Fruit fly (Drosophila melanogaster) whole organism, prepupa: ENCODE results near the gene CG10154.

Experiments used
- Blimp-1 ChIP-seq: fragments of 200-800 bp; sonication (Bioruptor generic); optimal IDR thresholded peaks from 3 replicates; lab custom pipeline; 2017; ENCODE audit warnings: missing biosample characterization, missing genetic modification characterization, mild to moderate bottlenecking, moderate library complexity, missing genetic modification reagents
- CG10631 ChIP-seq: fragments of 200-800 bp; sonication (Bioruptor generic); optimal IDR thresholded peaks from 2 replicates; lab custom pipeline; 2016; ENCODE audit warnings: missing biosample characterization, missing genetic modification characterization
- CG10669 ChIP-seq: fragments of 200-800 bp; sonication (Bioruptor generic); optimal IDR thresholded peaks from 3 replicates; lab custom pipeline; 2018; ENCODE audit warnings: missing biosample characterization, mild to moderate bottlenecking, missing genetic modification characterization, moderate library complexity
- CG11294 ChIP-seq: fragments of 200-800 bp; sonication (Bioruptor generic); IDR thresholded peaks from 2 replicates; pipeline ENCODE4 v1.3.6; 2022; ENCODE audit warnings: missing biosample characterization, missing genetic modification characterization
- CG11762 ChIP-seq: fragments of 200-800 bp; sonication (Bioruptor generic); optimal IDR thresholded peaks from 3 replicates; lab custom pipeline; 2016; ENCODE audit warnings: missing biosample characterization, missing genetic modification characterization; ENCODE audit not compliant: insufficient read depth
- CG15336 ChIP-seq: fragments of 200-800 bp; sonication (Bioruptor generic); IDR thresholded peaks from 2 replicates; pipeline ENCODE4 v1.3.6; 2022; ENCODE audit warnings: missing biosample characterization, missing genetic modification characterization
- CG1621 ChIP-seq: fragments of 200-800 bp; sonication (Bioruptor generic); optimal IDR thresholded peaks from 3 replicates; lab custom pipeline; 2018; ENCODE audit warnings: missing biosample characterization, mild to moderate bottlenecking, missing genetic modification characterization
- CG3032 ChIP-seq: fragments of 200-800 bp; optimal IDR thresholded peaks from 2 replicates; lab custom pipeline; 2019; ENCODE audit warnings: missing biosample characterization, mild to moderate bottlenecking, missing genetic modification characterization, moderate library complexity
- CG31627 ChIP-seq: fragments of 200-800 bp; sonication (Bioruptor generic); optimal IDR thresholded peaks from 3 replicates; lab custom pipeline; 2016; ENCODE audit warnings: missing biosample characterization, missing genetic modification characterization
- CG32006 ChIP-seq: fragments of 200-800 bp; sonication (Bioruptor generic); optimal IDR thresholded peaks from 3 replicates; lab custom pipeline; 2017; ENCODE audit warnings: missing biosample characterization, mild to moderate bottlenecking, missing genetic modification characterization
- CG34406 ChIP-seq: fragments of 200-800 bp; sonication (Bioruptor generic); optimal IDR thresholded peaks from 3 replicates; lab custom pipeline; 2016; ENCODE audit warnings: missing biosample characterization, missing genetic modification characterization
- CG4318 ChIP-seq: fragments of 200-800 bp; sonication (Bioruptor generic); optimal IDR thresholded peaks from 3 replicates; lab custom pipeline; 2017; ENCODE audit warnings: missing biosample characterization, mild to moderate bottlenecking, missing genetic modification characterization
- CG6163 ChIP-seq: fragments of 200-800 bp; sonication (Bioruptor generic); IDR thresholded peaks from 3 replicates; pipeline ENCODE4 v1.3.6; 2022; ENCODE audit warnings: missing biosample characterization, missing genetic modification characterization
- CG6276 ChIP-seq: fragments of 200-800 bp; sonication (Bioruptor generic); optimal IDR thresholded peaks from 2 replicates; lab custom pipeline; 2017; ENCODE audit warnings: missing biosample characterization, mild to moderate bottlenecking, missing genetic modification characterization
- CG6792 ChIP-seq: fragments of 200-800 bp; sonication (Bioruptor generic); optimal IDR thresholded peaks from 3 replicates; lab custom pipeline; 2016; ENCODE audit warnings: missing biosample characterization, missing genetic modification characterization
- CG6808 ChIP-seq: fragments of 200-800 bp; sonication (Bioruptor generic); optimal IDR thresholded peaks from 3 replicates; lab custom pipeline; 2017; ENCODE audit warnings: missing biosample characterization, missing genetic modification characterization, mild to moderate bottlenecking, moderate library complexity, missing genetic modification reagents
- CG6854 ChIP-seq: fragments of 200-800 bp; sonication (Bioruptor generic); optimal IDR thresholded peaks from 2 replicates; lab custom pipeline; 2017; ENCODE audit warnings: missing biosample characterization, mild to moderate bottlenecking, missing genetic modification characterization
- CG7368 ChIP-seq: fragments of 200-800 bp; sonication (Bioruptor generic); optimal IDR thresholded peaks from 3 replicates; lab custom pipeline; 2016; ENCODE audit warnings: missing biosample characterization, missing genetic modification characterization
- CG8119 ChIP-seq: fragments of 200-800 bp; sonication (Bioruptor generic); IDR thresholded peaks from 3 replicates; pipeline ENCODE4 v1.3.6; 2022; ENCODE audit warnings: missing biosample characterization, missing genetic modification characterization
- CG8319 ChIP-seq: fragments of 200-800 bp; sonication (Bioruptor generic); optimal IDR thresholded peaks from 3 replicates; lab custom pipeline; 2016; ENCODE audit warnings: missing biosample characterization, missing genetic modification characterization
- CG8632 ChIP-seq: fragments of 200-800 bp; sonication (Bioruptor generic); optimal IDR thresholded peaks from 3 replicates; lab custom pipeline; 2016; ENCODE audit warnings: missing biosample characterization, missing genetic modification characterization
- CG9139 ChIP-seq: fragments of 200-800 bp; sonication (Bioruptor generic); optimal IDR thresholded peaks from 3 replicates; lab custom pipeline; 2017; ENCODE audit warnings: missing biosample characterization, mild to moderate bottlenecking, missing genetic modification characterization
- Eip75B ChIP-seq: fragments of 200-800 bp; sonication (Bioruptor generic); optimal IDR thresholded peaks from 3 replicates; lab custom pipeline; 2016; ENCODE audit warnings: missing biosample characterization, missing genetic modification characterization
- Eip78C ChIP-seq: fragments of 200-800 bp; sonication (Bioruptor generic); peaks from one replicate; lab custom pipeline; 2016; ENCODE audit warnings: missing biosample characterization, missing genetic modification characterization
- Eip93F ChIP-seq: fragments of 200-800 bp; sonication (Bioruptor generic); optimal IDR thresholded peaks from 2 replicates; lab custom pipeline; 2016; ENCODE audit warnings: missing biosample characterization, mild to moderate bottlenecking, missing genetic modification characterization
- Ets21C ChIP-seq: fragments of 200-800 bp; sonication (Bioruptor generic); optimal IDR thresholded peaks from 3 replicates; lab custom pipeline; 2016; ENCODE audit warnings: missing biosample characterization, missing genetic modification characterization
- Gug ChIP-seq: fragments of 200-800 bp; sonication (Bioruptor generic); IDR thresholded peaks from 2 replicates; pipeline ENCODE4 v1.3.6; 2022; ENCODE audit warnings: missing biosample characterization, missing genetic modification characterization
- Hr39 ChIP-seq: fragments of 200-800 bp; sonication (Bioruptor generic); optimal IDR thresholded peaks from 2 replicates; lab custom pipeline; 2016; ENCODE audit warnings: missing biosample characterization, missing genetic modification characterization
- Hr4 ChIP-seq: fragments of 200-800 bp; sonication (Bioruptor generic); optimal IDR thresholded peaks from 3 replicates; lab custom pipeline; 2016; ENCODE audit warnings: missing biosample characterization, missing genetic modification characterization
- Met ChIP-seq: fragments of 200-800 bp; sonication (Bioruptor generic); optimal IDR thresholded peaks from 3 replicates; lab custom pipeline; 2016; ENCODE audit warnings: missing biosample characterization, missing genetic modification characterization
- OdsH ChIP-seq: fragments of 200-800 bp; sonication (Bioruptor generic); optimal IDR thresholded peaks from 3 replicates; lab custom pipeline; 2016; ENCODE audit warnings: missing biosample characterization, missing genetic modification characterization
- Smox ChIP-seq: fragments of 200-800 bp; sonication (Bioruptor generic); optimal IDR thresholded peaks from 3 replicates; lab custom pipeline; 2016; ENCODE audit warnings: missing biosample characterization, missing genetic modification characterization
- Sox102F ChIP-seq: fragments of 200-800 bp; sonication (Bioruptor generic); optimal IDR thresholded peaks from 2 replicates; lab custom pipeline; 2016; ENCODE audit warnings: missing biosample characterization, mild to moderate bottlenecking, missing genetic modification characterization
- Sox14 ChIP-seq: fragments of 200-800 bp; sonication (Bioruptor generic); optimal IDR thresholded peaks from 3 replicates; lab custom pipeline; 2016; ENCODE audit warnings: missing biosample characterization, missing genetic modification characterization
- Sox15 ChIP-seq: fragments of 200-800 bp; sonication (Bioruptor generic); optimal IDR thresholded peaks from 3 replicates; lab custom pipeline; 2016; ENCODE audit warnings: missing biosample characterization, missing genetic modification characterization
- achi ChIP-seq: fragments of 200-800 bp; sonication (Bioruptor generic); optimal IDR thresholded peaks from 3 replicates; lab custom pipeline; 2016; ENCODE audit warnings: missing biosample characterization, missing genetic modification characterization
- acj6 ChIP-seq: fragments of 200-800 bp; sonication (Bioruptor generic); optimal IDR thresholded peaks from 3 replicates; lab custom pipeline; 2016; ENCODE audit warnings: missing biosample characterization, missing genetic modification characterization
- cyc ChIP-seq: fragments of 200-800 bp; sonication (Bioruptor generic); optimal IDR thresholded peaks from 3 replicates; lab custom pipeline; 2016; ENCODE audit warnings: missing biosample characterization, missing genetic modification characterization
- dac ChIP-seq: fragments of 200-800 bp; sonication (Bioruptor generic); optimal IDR thresholded peaks from 2 replicates; lab custom pipeline; 2017; ENCODE audit warnings: missing biosample characterization, mild to moderate bottlenecking, missing genetic modification characterization
- eg ChIP-seq: fragments of 200-800 bp; sonication (Bioruptor generic); IDR thresholded peaks from 3 replicates; pipeline ENCODE4 v1.3.6; 2022; ENCODE audit warnings: missing biosample characterization, missing genetic modification characterization
- esn ChIP-seq: fragments of 200-800 bp; sonication (Bioruptor generic); optimal IDR thresholded peaks from 2 replicates; lab custom pipeline; 2016; ENCODE audit warnings: missing biosample characterization, mild to moderate bottlenecking, missing genetic modification characterization, moderate library complexity
- fd59A ChIP-seq: fragments of 200-800 bp; sonication (Bioruptor generic); optimal IDR thresholded peaks from 2 replicates; lab custom pipeline; 2017; ENCODE audit warnings: missing biosample characterization, mild to moderate bottlenecking, missing genetic modification characterization, missing genetic modification reagents
- fkh ChIP-seq: fragments of 200-800 bp; sonication (Bioruptor generic); optimal IDR thresholded peaks from 3 replicates; lab custom pipeline; 2017; ENCODE audit warnings: missing biosample characterization, mild to moderate bottlenecking, missing genetic modification characterization, moderate library complexity
- lz ChIP-seq: fragments of 200-800 bp; sonication (Bioruptor generic); optimal IDR thresholded peaks from 3 replicates; lab custom pipeline; 2016; ENCODE audit warnings: missing biosample characterization, missing genetic modification characterization
- net ChIP-seq: fragments of 200-800 bp; sonication (Bioruptor generic); optimal IDR thresholded peaks from 3 replicates; lab custom pipeline; 2016; ENCODE audit warnings: missing biosample characterization, missing genetic modification characterization
- pdm3 ChIP-seq: fragments of 200-800 bp; sonication (Bioruptor generic); optimal IDR thresholded peaks from 3 replicates; lab custom pipeline; 2016; ENCODE audit warnings: missing biosample characterization, missing genetic modification characterization
- salr ChIP-seq, 2 experiments: fragments of 200-800 bp; sonication (Bioruptor generic); optimal IDR thresholded peaks; 3 replicates each; lab custom pipeline; 2016 to 2018; ENCODE audit warnings: missing biosample characterization in 2 of 2, missing genetic modification characterization in 2 of 2, mild to moderate bottlenecking in 1 of 2
- spab ChIP-seq: fragments of 200-800 bp; sonication (Bioruptor generic); optimal IDR thresholded peaks from 2 replicates; lab custom pipeline; 2017; ENCODE audit warnings: missing biosample characterization, mild to moderate bottlenecking, missing genetic modification characterization, missing genetic modification reagents
- ss ChIP-seq, 2 experiments: fragments of 200-800 bp; sonication (Bioruptor generic); optimal IDR thresholded peaks; 2 replicates in 1 of 2; 3 replicates in 1 of 2; lab custom pipeline; 2017 to 2018; ENCODE audit warnings: mild to moderate bottlenecking in 2 of 2, missing biosample characterization in 2 of 2, missing genetic modification characterization in 2 of 2, moderate library complexity in 1 of 2
- svp ChIP-seq: fragments of 200-800 bp; sonication (Bioruptor generic); peaks from one replicate; lab custom pipeline; 2016; ENCODE audit warnings: missing biosample characterization, missing genetic modification characterization
- topi ChIP-seq: fragments of 200-800 bp; sonication (Bioruptor generic); optimal IDR thresholded peaks from 3 replicates; lab custom pipeline; 2016; ENCODE audit warnings: missing biosample characterization, missing genetic modification characterization
- vri ChIP-seq: fragments of 200-800 bp; sonication (Bioruptor generic); optimal IDR thresholded peaks from 3 replicates; lab custom pipeline; 2016; ENCODE audit warnings: missing biosample characterization, mild to moderate bottlenecking, missing genetic modification characterization

CG10154 gene

DNA sequence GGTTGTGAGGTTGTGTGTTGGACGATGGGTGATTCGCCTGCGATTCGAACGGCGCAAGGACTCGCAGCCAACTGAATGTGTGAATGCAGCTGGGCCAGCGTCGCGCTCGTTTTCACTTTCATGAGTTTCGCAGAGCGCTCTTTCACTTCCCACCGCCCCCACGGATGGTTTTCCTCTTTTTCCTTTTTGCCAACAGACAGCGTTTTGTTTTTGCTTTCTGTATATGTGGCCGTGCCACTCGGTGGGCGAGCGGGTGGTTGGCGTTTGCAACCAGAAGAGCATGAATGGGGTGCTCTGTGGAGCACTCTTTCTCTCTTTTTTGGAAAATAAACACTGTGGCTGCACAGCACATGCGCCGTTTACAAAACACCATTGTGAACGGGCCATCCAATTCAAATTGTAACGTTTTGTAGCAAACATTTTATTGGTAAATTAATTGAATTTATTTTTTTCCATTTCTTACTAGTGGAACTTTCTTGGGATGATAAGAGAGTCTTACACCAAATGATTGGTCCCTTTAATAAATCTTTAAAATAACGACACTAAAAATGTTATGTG lies 1.7 kb downstream of the CG10154 start, which contains the start of gene CG10713:
CG10713 (minus strand) TSS at position 60 of the 558 bp plus-strand sequence.
- peak; percentile 2 for TF ChIP-seq Sox102F (GFP tag; lab: Kevin White, UChicago)
- no peak for TF ChIP-seq acj6 (GFP tag; lab: Kevin White, UChicago)
- peak; percentile 0 for TF ChIP-seq topi
- no peak for TF ChIP-seq cyc (GFP tag; lab: Kevin White, UChicago)
- TF ChIP-seq CG4318 (GFP tag; lab: Kevin White, UChicago) = no peak
- peak; percentile 13 for TF ChIP-seq Sox14
- no peak for TF ChIP-seq Eip75B (GFP tag; lab: Kevin White, UChicago)
- TF ChIP-seq CG11294 (GFP tag; lab: Robert Waterston, UW) = no peak; the same call in 1 of the 2 replicates
- TF ChIP-seq CG7368 (GFP tag; lab: Kevin White, UChicago) = peak; percentile 44
- TF ChIP-seq CG6276 (GFP tag; lab: Kevin White, UChicago) = peak; percentile 76
- no peak for TF ChIP-seq salr (GFP tag; optimal IDR thresholded peaks at IDR 0.05; lab: Kevin White, UChicago)
- TF ChIP-seq CG1621 (tag; lab: Kevin White, UChicago) = peak; percentile 44
- peak; percentile 60 for TF ChIP-seq CG9139 (GFP tag; lab: Kevin White, UChicago)
- TF ChIP-seq eg = peak; percentile 87
- TF ChIP-seq CG8319 = no peak
- no peak for TF ChIP-seq svp (GFP tag; lab: Kevin White, UChicago)
- no peak for TF ChIP-seq fd59A (GFP tag; lab: Kevin White, UChicago)
- no peak for TF ChIP-seq Hr39 (GFP tag; lab: Kevin White, UChicago)
- TF ChIP-seq Hr4 (GFP tag; lab: Kevin White, UChicago) = no peak
- TF ChIP-seq CG15336 (GFP tag; lab: Robert Waterston, UW) = peak; percentile 69
- TF ChIP-seq Smox (GFP tag; lab: Kevin White, UChicago) = no peak
- peak; percentile 67; the same call in 2 of the 3 replicates for TF ChIP-seq CG8119
- peak; percentile 28 for TF ChIP-seq CG3032
- peak; percentile 61 for TF ChIP-seq CG32006 (GFP tag; lab: Kevin White, UChicago)
- TF ChIP-seq Eip93F (GFP tag; lab: Kevin White, UChicago) = no peak
- no peak for TF ChIP-seq CG6792 (GFP tag; lab: Kevin White, UChicago)
- no peak for TF ChIP-seq vri (GFP tag; lab: Kevin White, UChicago)
- no peak for TF ChIP-seq Ets21C (GFP tag; lab: Kevin White, UChicago)
- peak; percentile 35 for TF ChIP-seq Eip78C (GFP tag; lab: Kevin White, UChicago)
- TF ChIP-seq CG8632 = no peak
- no peak for TF ChIP-seq Blimp-1 (GFP tag; lab: Kevin White, UChicago)
- no peak for TF ChIP-seq esn
- no peak for TF ChIP-seq fkh (GFP tag; lab: Kevin White, UChicago)
- TF ChIP-seq OdsH (GFP tag; lab: Kevin White, UChicago) = no peak
- TF ChIP-seq lz = no peak
- peak; percentile 60 for TF ChIP-seq CG10669 (GFP tag; lab: Kevin White, UChicago)
- no peak for TF ChIP-seq CG34406 (GFP tag; lab: Kevin White, UChicago)
- TF ChIP-seq CG6163 (GFP tag; lab: Robert Waterston, UW) = peak; percentile 79
- TF ChIP-seq dac (GFP tag; lab: Kevin White, UChicago) = peak; percentile 28
- peak; percentile 21; the same call in 1 of the 2 replicates for TF ChIP-seq Gug (GFP tag; lab: Robert Waterston, UW)
- TF ChIP-seq Sox15 (GFP tag; lab: Kevin White, UChicago) = no peak
- no peak for TF ChIP-seq CG10631 (GFP tag; lab: Kevin White, UChicago)
- no peak for TF ChIP-seq pdm3 (GFP tag; lab: Kevin White, UChicago)
- no peak for TF ChIP-seq achi (GFP tag; lab: Kevin White, UChicago)
- TF ChIP-seq net = peak; percentile 29
- no peak for TF ChIP-seq CG31627 (GFP tag; lab: Kevin White, UChicago)
- peak; percentile 62 for TF ChIP-seq CG6808
- TF ChIP-seq ss (GFP tag; optimal IDR thresholded peaks at IDR 0.05; lab: Kevin White, UChicago) = peak; percentile 45 to 68
- TF ChIP-seq CG11762 (GFP tag; lab: Kevin White, UChicago) = no peak
- TF ChIP-seq Met = no peak
- TF ChIP-seq spab = peak; percentile 41
- TF ChIP-seq CG6854 (GFP tag; lab: Kevin White, UChicago) = peak; percentile 12
